Fruit fly (Drosophila melanogaster) whole organism, wandering third instar larva: ENCODE data around the gene CG7069.
A peak's percentile ranks its signal among the peaks of the same experiment; 100 is the strongest.

Experiments
- CG9705 ChIP-seq: fragments of 200-800 bp; sonication (Bioruptor generic); optimal IDR thresholded peaks from 2 replicates; lab custom pipeline; 2018; ENCODE audit warnings: missing biosample characterization, mild to moderate bottlenecking, missing genetic modification characterization
- CrebA ChIP-seq: fragments of 200-800 bp; sonication (Bioruptor generic); optimal IDR thresholded peaks from 2 replicates; lab custom pipeline; 2016; ENCODE audit warnings: missing biosample characterization, mild to moderate bottlenecking, missing genetic modification characterization, borderline replicate concordance
- Dfd ChIP-seq: fragments of >200 bp; optimal IDR thresholded peaks from 2 replicates; lab custom pipeline; 2017; ENCODE audit warnings: missing biosample characterization, missing genetic modification characterization
- GATAd ChIP-seq: sonication (Bioruptor generic); optimal IDR thresholded peaks from 2 replicates; lab custom pipeline; 2016; ENCODE audit warnings: missing biosample characterization, missing genetic modification characterization
- Myc ChIP-seq: fragments of >200 bp; optimal IDR thresholded peaks from 2 replicates; lab custom pipeline; 2017
- OdsH ChIP-seq: fragments of 200-800 bp; sonication (Bioruptor generic); optimal IDR thresholded peaks from 2 replicates; lab custom pipeline; 2016; ENCODE audit warnings: missing biosample characterization, mild to moderate bottlenecking, missing genetic modification characterization
- lola ChIP-seq: fragments of >200 bp; optimal IDR thresholded peaks from 2 replicates; lab custom pipeline; 2017; ENCODE audit warnings: missing biosample characterization, missing genetic modification characterization
- psq ChIP-seq: fragments of 200-800 bp; sonication (Bioruptor generic); optimal IDR thresholded peaks from 3 replicates; lab custom pipeline; 2017; ENCODE audit warnings: missing biosample characterization, mild to moderate bottlenecking, missing genetic modification characterization, moderate library complexity
- woc ChIP-seq: sonication (Bioruptor generic); optimal IDR thresholded peaks from 2 replicates; lab custom pipeline; 2016; ENCODE audit warnings: missing biosample characterization, mild to moderate bottlenecking, missing genetic modification characterization

DNA sequence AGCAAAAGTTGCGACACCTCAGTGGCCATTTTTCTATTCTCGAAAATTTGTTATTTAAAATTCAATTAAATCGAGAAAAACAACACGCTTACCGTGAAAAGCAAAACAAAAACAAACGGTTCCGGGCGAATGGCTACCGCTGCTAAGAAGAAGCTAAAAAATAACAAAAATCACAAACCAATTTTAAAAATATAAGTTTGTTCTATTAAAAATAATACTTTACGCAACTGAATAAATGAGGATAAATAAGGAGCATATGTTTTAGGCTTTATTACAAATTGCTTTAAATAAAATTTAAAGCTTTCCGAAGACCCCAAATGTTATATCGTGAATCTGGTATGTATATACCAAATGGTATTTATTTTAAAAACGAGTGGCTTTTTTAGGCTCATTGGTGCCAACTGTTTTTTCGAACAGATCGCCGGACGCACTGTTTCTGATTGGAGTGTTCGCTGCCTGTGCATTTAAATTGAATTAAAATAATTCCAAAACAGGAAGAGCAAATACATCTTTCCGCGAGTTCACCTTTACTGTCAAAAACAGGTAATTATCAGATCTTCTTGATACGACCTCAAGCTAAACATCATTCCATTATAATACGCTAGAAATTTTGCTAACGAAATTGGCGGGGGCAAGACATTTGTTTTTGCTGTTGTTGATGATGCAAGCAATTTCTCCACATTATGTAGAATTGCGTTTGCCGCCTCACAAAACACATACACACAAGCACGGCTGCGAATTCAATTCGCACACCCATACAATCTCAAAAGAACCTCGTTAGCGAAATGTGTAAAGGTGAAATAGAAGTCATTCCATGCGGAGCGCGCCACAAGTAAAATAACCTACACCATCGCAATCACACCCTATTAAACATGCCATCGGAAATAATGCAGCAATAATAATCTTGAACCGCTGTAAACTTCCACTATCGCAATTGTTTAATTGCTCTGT, 5.2 kb upstream of the CG7069 start, which contains the start of the genes Polr3F and PyK:
- peak; percentile 14 for TF ChIP-seq OdsH (GFP tag; lab: Kevin White, UChicago)
- no peak for TF ChIP-seq woc (GFP tag; lab: Kevin White, UChicago)
- TF ChIP-seq psq: no peak
- TF ChIP-seq Myc (lab: Kevin White, UChicago): peak; percentile 0
- no peak for TF ChIP-seq Dfd
- no peak for TF ChIP-seq lola
- TF ChIP-seq CrebA: no peak
- TF ChIP-seq GATAd (GFP tag; lab: Kevin White, UChicago): no peak
- TF ChIP-seq CG9705 (GFP tag; lab: Kevin White, UChicago): peak; percentile 12
